Fruit fly (Drosophila melanogaster): ENCODE results near the gene mura.

Gene mura

DNA sequence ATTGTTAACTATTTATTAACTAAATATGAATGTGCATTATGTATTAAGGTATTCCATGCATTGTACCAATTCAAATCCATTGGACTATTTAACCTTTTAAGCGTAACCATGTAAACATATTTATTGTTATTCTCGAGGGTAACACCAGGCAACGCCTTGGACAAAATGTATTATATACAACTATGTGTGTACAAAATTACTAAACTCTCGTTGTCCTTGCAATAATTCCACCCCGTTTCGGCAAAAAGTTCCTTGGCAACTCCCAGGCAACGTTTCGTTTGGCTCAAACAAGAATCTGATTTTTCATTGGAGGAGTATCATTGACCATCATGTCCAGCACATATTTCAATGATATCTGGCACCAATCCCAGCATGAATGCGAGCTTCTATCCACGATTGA lies 14.3 kb upstream of the mura start, which contains the start of gene CG16789:
Gene CG16789 (plus strand): TSS at position 301 of the 400 bp plus-strand sequence.
- TF ChIP-seq ovo (GFP tag; optimal IDR thresholded peaks at IDR 0.05) (no peak), CG14711 (tag; optimal IDR thresholded peaks at IDR 0.05) (no peak), toe (GFP tag; optimal IDR thresholded peaks at IDR 0.05) (no peak), Hr96 (GFP tag; optimal IDR thresholded peaks at IDR 0.05) (no peak), Mnt (GFP tag; optimal IDR thresholded peaks at IDR 0.05) (no peak), kay (GFP tag; ENCODE audit: borderline replicate concordance) (no peak), Clk (GFP tag; optimal IDR thresholded peaks at IDR 0.05) (no peak)

DNA sequence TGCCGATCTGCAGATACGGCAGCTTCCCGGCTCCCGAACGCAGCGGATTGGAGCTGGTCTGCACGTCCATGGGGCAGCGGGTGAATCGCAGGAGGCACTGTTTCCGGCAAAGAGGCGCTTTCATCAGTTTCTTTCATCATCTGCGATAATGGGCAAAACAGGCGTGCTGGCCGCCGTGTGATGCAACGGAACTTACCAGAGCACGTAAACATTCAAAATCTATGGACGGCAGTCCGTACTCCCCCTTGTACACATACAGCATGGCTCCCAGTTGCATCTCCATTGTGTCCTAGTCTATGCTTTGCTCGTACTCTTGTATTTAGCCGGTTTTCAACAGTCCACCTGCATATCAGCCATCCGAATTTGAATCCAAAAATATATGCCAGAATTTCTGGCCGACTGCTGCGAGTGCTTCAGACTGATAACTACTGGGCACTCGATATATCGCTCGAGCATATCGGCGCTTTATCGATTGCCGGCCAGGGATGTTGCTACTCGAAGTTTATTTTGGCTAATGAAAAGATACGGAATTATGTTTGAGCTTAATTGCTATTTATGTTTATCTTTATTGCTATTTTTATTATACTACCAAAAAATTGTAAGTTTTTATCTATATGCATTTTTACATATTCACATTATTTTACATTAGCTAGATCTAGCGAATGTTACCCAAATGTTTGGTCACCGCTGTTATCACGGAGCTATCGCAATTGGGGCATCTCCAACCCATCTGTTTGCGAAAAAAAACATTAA lies 11.8 kb upstream of the mura start, which contains the start of the genes CG9393 and Vps45:
Gene CG9393 (minus strand): TSS at position 434 of the 753 bp plus-strand sequence.
Gene Vps45 (plus strand): TSS at position 685 of the 753 bp plus-strand sequence.
- peak; percentile 75 for TF ChIP-seq CG1620 (GFP tag; optimal IDR thresholded peaks at IDR 0.05)
- TF ChIP-seq Crg-1 (GFP tag; optimal IDR thresholded peaks at IDR 0.05): peak; percentile 37
- TF ChIP-seq CG12768 (GFP tag; optimal IDR thresholded peaks at IDR 0.05): peak; percentile 32
- TF ChIP-seq CG11617 (GFP tag; optimal IDR thresholded peaks at IDR 0.05): peak; percentile 70
- TF ChIP-seq Hr96 (GFP tag; optimal IDR thresholded peaks at IDR 0.05): no peak
- TF ChIP-seq CG7101 (tag; optimal IDR thresholded peaks at IDR 0.05): peak; percentile 63
- TF ChIP-seq tj (GFP tag; optimal IDR thresholded peaks at IDR 0.05): peak; percentile 26
- peak; percentile 28 for TF ChIP-seq CG7045 (GFP tag; optimal IDR thresholded peaks at IDR 0.05)
- TF ChIP-seq Mnt (GFP tag; optimal IDR thresholded peaks at IDR 0.05): peak; percentile 82
- TF ChIP-seq pad (GFP tag; optimal IDR thresholded peaks at IDR 0.05): no peak
- no peak for TF ChIP-seq Clk (GFP tag; optimal IDR thresholded peaks at IDR 0.05)
- TF ChIP-seq cnc (optimal IDR thresholded peaks at IDR 0.05): no peak
- peak; percentile 74 for TF ChIP-seq CG14711 (tag; optimal IDR thresholded peaks at IDR 0.05)
- TF ChIP-seq bab1 (GFP tag; optimal IDR thresholded peaks at IDR 0.05): peak; percentile 57
- no peak for TF ChIP-seq CG5204 (GFP tag; optimal IDR thresholded peaks at IDR 0.05)
- peak; percentile 56 for TF ChIP-seq ovo (GFP tag; optimal IDR thresholded peaks at IDR 0.05)
- TF ChIP-seq CG33017 (tag; optimal IDR thresholded peaks at IDR 0.05): peak; percentile 27

DNA sequence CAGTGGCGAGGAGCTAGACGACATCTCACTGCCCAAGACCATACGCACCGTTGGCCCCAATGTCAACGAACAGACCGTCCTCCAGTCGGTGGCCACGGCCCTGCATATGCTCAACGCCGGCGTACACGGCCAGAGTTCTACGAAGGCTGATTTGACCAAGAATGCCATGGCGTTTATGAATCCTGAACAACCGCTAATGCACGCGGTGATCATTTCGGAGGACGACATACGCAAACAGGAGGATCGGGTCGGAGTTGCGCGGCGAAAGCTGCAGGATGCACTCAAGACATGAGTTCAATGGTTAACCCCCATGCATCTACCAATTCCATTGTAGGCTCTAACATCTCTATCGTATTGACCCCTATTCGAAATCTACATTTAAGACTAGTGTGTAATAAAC lies 9.5 kb upstream of the mura start:
- TF ChIP-seq cic (GFP tag; optimal IDR thresholded peaks at IDR 0.05): no peak
- no peak for TF ChIP-seq ovo (GFP tag; optimal IDR thresholded peaks at IDR 0.05)
- TF ChIP-seq CG7101 (tag; optimal IDR thresholded peaks at IDR 0.05): no peak
- TF ChIP-seq Clk (GFP tag; optimal IDR thresholded peaks at IDR 0.05): no peak

DNA sequence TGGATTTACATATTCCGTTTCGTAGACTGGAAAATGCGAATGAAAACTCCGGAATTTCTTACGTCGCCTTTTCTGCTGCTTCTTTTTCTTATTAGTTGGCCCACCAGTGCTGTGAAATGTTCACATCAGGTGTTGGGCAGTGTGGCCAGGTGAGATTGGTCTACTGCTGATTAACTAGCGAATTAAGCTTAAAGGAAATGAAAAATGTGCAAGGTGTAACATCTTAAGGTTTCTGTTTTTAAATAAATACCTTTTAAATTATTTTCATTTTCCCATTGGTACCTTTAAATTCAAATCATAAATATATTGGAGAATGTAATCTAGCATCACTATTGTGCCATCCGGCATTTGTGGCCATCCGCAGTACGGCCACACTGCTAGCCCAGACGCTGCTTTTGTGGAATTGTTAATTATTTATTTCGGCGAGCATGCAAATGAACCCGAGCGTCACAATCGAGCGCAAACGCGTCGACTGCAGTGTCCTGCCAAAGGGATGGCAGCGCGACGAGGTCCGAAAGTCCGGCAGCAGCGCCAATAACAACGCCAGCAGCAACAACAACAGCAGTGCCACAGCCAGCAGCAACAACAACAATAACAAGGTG lies 7.9 kb upstream of the mura start, which contains the start of the genes AP-1mu and MBD-like:
Gene AP-1mu (minus strand): TSS at position 113 of the 602 bp plus-strand sequence.
Gene MBD-like (plus strand): TSS at position 348 of the 602 bp plus-strand sequence.
- TF ChIP-seq CG33017 (tag; optimal IDR thresholded peaks at IDR 0.05) (peak; percentile 50), Mnt (GFP tag; optimal IDR thresholded peaks at IDR 0.05) (peak; percentile 74), toe (GFP tag; optimal IDR thresholded peaks at IDR 0.05) (no peak), CG1620 (GFP tag; optimal IDR thresholded peaks at IDR 0.05) (peak; percentile 91), Clk (GFP tag; optimal IDR thresholded peaks at IDR 0.05) (peak; percentile 25), bab1 (GFP tag; optimal IDR thresholded peaks at IDR 0.05) (peak; percentile 75), CG7101 (tag; optimal IDR thresholded peaks at IDR 0.05) (peak; percentile 78), Crg-1 (GFP tag; optimal IDR thresholded peaks at IDR 0.05) (peak; percentile 86), kay (GFP tag; ENCODE audit: borderline replicate concordance) (no peak), CG14711 (tag; optimal IDR thresholded peaks at IDR 0.05) (peak; percentile 60), pad (GFP tag; optimal IDR thresholded peaks at IDR 0.05) (peak; percentile 71), cic (GFP tag; optimal IDR thresholded peaks at IDR 0.05) (peak; percentile 41), CG7045 (GFP tag; optimal IDR thresholded peaks at IDR 0.05) (peak; percentile 61), cnc (optimal IDR thresholded peaks at IDR 0.05) (no peak), CG12768 (GFP tag; optimal IDR thresholded peaks at IDR 0.05) (peak; percentile 74), CG5204 (GFP tag; optimal IDR thresholded peaks at IDR 0.05) (no peak), Hr96 (GFP tag; optimal IDR thresholded peaks at IDR 0.05) (no peak), tj (GFP tag; optimal IDR thresholded peaks at IDR 0.05) (peak; percentile 58), ovo (GFP tag; optimal IDR thresholded peaks at IDR 0.05) (peak; percentile 44), CG11617 (GFP tag; optimal IDR thresholded peaks at IDR 0.05) (peak; percentile 83)

DNA sequence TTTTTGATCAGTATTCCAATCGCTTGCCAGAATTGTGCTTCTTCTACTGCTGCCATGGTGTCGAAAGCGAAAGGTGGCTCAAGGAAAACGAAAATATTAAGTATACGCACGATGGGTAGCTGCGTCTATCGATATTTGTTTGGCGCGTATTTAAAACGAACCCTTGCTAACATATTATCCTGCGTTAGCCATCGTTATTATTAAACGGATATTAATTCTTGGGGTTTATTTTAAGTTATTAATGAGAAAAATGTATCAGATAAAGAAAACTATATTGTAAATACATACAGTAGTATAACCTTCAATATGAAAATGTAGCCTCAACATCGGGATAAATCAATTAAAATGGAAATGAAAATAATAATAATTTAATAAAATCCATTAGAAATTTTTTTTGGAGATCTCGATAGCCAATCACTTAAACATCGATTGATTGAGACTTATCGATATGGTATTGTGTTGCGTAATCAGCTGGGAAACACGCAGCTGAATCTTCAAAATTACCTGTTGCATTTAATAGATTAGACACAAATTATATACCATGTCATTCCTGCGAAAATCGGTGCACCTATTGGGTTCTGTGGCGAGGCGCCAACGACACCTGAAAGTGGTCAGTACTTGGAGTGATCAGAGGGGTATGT lies 3.8 kb upstream of the mura start, which contains the start of the genes CG9386 and BckdhA:
Gene CG9386 (minus strand): TSS at position 75 of the 641 bp plus-strand sequence.
Gene BckdhA (plus strand): TSS at position 452 of the 641 bp plus-strand sequence.
- TF ChIP-seq Mnt (GFP tag; optimal IDR thresholded peaks at IDR 0.05): peak; percentile 80
- no peak for TF ChIP-seq CG5204 (GFP tag; optimal IDR thresholded peaks at IDR 0.05)
- TF ChIP-seq Clk (GFP tag; optimal IDR thresholded peaks at IDR 0.05): no peak
- no peak for TF ChIP-seq kay (GFP tag; ENCODE audit: borderline replicate concordance)
- TF ChIP-seq tj (GFP tag; optimal IDR thresholded peaks at IDR 0.05): peak; percentile 46
- TF ChIP-seq CG1620 (GFP tag; optimal IDR thresholded peaks at IDR 0.05): peak; percentile 72
- no peak for TF ChIP-seq CG33017 (tag; optimal IDR thresholded peaks at IDR 0.05)
- peak; percentile 35 for TF ChIP-seq bab1 (GFP tag; optimal IDR thresholded peaks at IDR 0.05)
- TF ChIP-seq CG7045 (GFP tag; optimal IDR thresholded peaks at IDR 0.05): peak; percentile 5
- TF ChIP-seq CG12768 (GFP tag; optimal IDR thresholded peaks at IDR 0.05): no peak
- TF ChIP-seq cnc (optimal IDR thresholded peaks at IDR 0.05): no peak
- TF ChIP-seq Crg-1 (GFP tag; optimal IDR thresholded peaks at IDR 0.05): peak; percentile 41
- peak; percentile 10 for TF ChIP-seq CG14711 (tag; optimal IDR thresholded peaks at IDR 0.05)
- peak; percentile 33 for TF ChIP-seq cic (GFP tag; optimal IDR thresholded peaks at IDR 0.05)
- TF ChIP-seq toe (GFP tag; optimal IDR thresholded peaks at IDR 0.05): no peak
- TF ChIP-seq ovo (GFP tag; optimal IDR thresholded peaks at IDR 0.05): peak; percentile 1
- TF ChIP-seq Hr96 (GFP tag; optimal IDR thresholded peaks at IDR 0.05): no peak
- peak; percentile 30 for TF ChIP-seq CG7101 (tag; optimal IDR thresholded peaks at IDR 0.05)
- TF ChIP-seq CG11617 (GFP tag; optimal IDR thresholded peaks at IDR 0.05): peak; percentile 67
- TF ChIP-seq pad (GFP tag; optimal IDR thresholded peaks at IDR 0.05): peak; percentile 42

Data from whole organism, adult.